Worm (Caenorhabditis elegans): ENCODE results near the gene mpk-1.

mpk-1 gene

DNA sequence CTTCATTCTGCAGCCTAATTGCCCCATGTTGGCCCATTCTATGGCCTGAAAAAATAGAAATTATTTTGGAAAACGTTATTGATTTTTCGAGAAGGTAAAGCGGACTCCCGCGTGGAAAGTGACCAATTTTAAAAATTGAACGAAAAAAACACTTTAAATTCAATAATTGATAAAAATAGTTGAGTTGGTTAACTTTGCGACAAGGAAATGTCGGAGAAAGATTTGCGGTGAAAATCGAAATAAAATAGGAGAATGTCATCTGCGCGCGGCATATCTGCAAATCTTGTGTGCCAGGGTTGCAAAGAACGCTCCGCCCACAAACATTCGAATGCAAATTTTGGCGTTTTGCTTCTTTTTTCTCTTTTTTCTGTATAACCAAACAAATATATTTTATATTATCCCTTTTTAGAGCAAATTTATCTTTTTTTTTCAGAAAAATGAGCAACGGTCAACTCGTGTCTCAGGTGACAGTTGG is 57.0 kb downstream of the mpk-1 start, which contains the start of the genes rnf-121 and C16C10.4:
Gene rnf-121 (minus strand): TSS at position 51 of the 475 bp plus-strand sequence.
Gene C16C10.4 (plus strand): TSS at position 434 of the 475 bp plus-strand sequence.
- TF ChIP-seq Y5F2A.4 (GFP tag; optimal IDR thresholded peaks at IDR 0.05) (peak; percentile 43), nhr-6 (tag; optimal IDR thresholded peaks at IDR 0.05) (peak; percentile 67), pha-4 (GFP tag; IDR thresholded peaks at IDR 0.05) (peak; percentile 50; the same call in 1 of the 2 replicates), pha-4 (tag; optimal IDR thresholded peaks at IDR 0.05) (no peak), egl-43 (GFP tag; IDR thresholded peaks at IDR 0.05) (no peak), Y75B8A.6 (GFP tag; IDR thresholded peaks at IDR 0.05) (no peak), ceh-82 (tag; optimal IDR thresholded peaks at IDR 0.05) (no peak), nhr-25 (tag; optimal IDR thresholded peaks at IDR 0.05; ENCODE audit: borderline replicate concordance, insufficient read depth) (no peak), mep-1 (tag; optimal IDR thresholded peaks at IDR 0.05) (peak; percentile 66), dve-1 (tag; optimal IDR thresholded peaks at IDR 0.05; ENCODE audit: insufficient read depth) (peak; percentile 29), nhr-48 (tag; optimal IDR thresholded peaks at IDR 0.05) (peak; percentile 30), tra-1 (GFP tag; IDR thresholded peaks at IDR 0.05) (no peak), Y48G9A.11 (GFP tag; IDR thresholded peaks at IDR 0.05) (peak; percentile 63; the same call in 1 of the 2 replicates), nhr-42 (GFP tag; IDR thresholded peaks at IDR 0.05) (no peak), R02D3.7 (tag; optimal IDR thresholded peaks at IDR 0.05) (no peak), dmd-8 (GFP tag; IDR thresholded peaks at IDR 0.05) (no peak), lin-13 (GFP tag; optimal IDR thresholded peaks at IDR 0.05) (no peak), dmd-9 (GFP tag; IDR thresholded peaks at IDR 0.05) (no peak), set-16 (GFP tag; IDR thresholded peaks at IDR 0.05) (no peak), aha-1 (tag) (peak; percentile 45), spr-3 (GFP tag; optimal IDR thresholded peaks at IDR 0.05) (no peak), unc-39 (tag; optimal IDR thresholded peaks at IDR 0.05) (no peak), daf-19 (GFP tag; conservative IDR thresholded peaks at IDR 0.05) (0 out of 2 replicates have a peak, but pooled peaks have one; percentile 54), hlh-11 (tag; optimal IDR thresholded peaks at IDR 0.05) (no peak), lin-29 (GFP tag; IDR thresholded peaks at IDR 0.05) (no peak), nhr-41 (GFP tag; IDR thresholded peaks at IDR 0.05) (no peak), hif-1 (tag; optimal IDR thresholded peaks at IDR 0.05) (peak in 1 of 2 experiments; percentile 36), hmg-1.1 (GFP tag; IDR thresholded peaks at IDR 0.05) (peak; percentile 63), ceh-28 (tag; optimal IDR thresholded peaks at IDR 0.05) (peak; percentile 4), gei-8 (GFP tag; optimal IDR thresholded peaks at IDR 0.05) (no peak), rbr-2 (tag; optimal IDR thresholded peaks at IDR 0.05) (peak; percentile 54), zip-2 (tag; optimal IDR thresholded peaks at IDR 0.05) (peak; percentile 23), daf-8 (GFP tag; IDR thresholded peaks at IDR 0.05) (no peak), duxl-1 (tag; optimal IDR thresholded peaks at IDR 0.05; ENCODE audit: poor library complexity) (peak; percentile 82), snpc-1.2 (GFP tag; IDR thresholded peaks at IDR 0.05) (peak; percentile 46; the same call in 1 of the 2 replicates), T20F7.1 (GFP tag; optimal IDR thresholded peaks at IDR 0.05) (no peak), Y105C5A.15 (GFP tag; IDR thresholded peaks at IDR 0.05) (no peak), nhr-102 (tag; optimal IDR thresholded peaks at IDR 0.05) (peak; percentile 67), daf-12 (tag; optimal IDR thresholded peaks at IDR 0.05) (no peak), aly-2 (tag; optimal IDR thresholded peaks at IDR 0.05) (no peak), ces-1 (GFP tag; optimal IDR thresholded peaks at IDR 0.05) (no peak), daf-16 (GFP tag; optimal IDR thresholded peaks at IDR 0.05) (peak in 1 of 2 experiments; percentile 70), daf-16 (tag; optimal IDR thresholded peaks at IDR 0.05) (no peak), F10B5.3 (tag; optimal IDR thresholded peaks at IDR 0.05) (peak; percentile 37), F49E8.2 (tag; optimal IDR thresholded peaks at IDR 0.05; ENCODE audit: borderline replicate concordance) (peak; percentile 29), vab-7 (GFP tag; IDR thresholded peaks at IDR 0.05) (peak; percentile 40; the same call in 1 of the 2 replicates), dpl-1 (GFP tag; optimal IDR thresholded peaks at IDR 0.05) (peak; percentile 71), mdt-29 (GFP tag; IDR thresholded peaks at IDR 0.05) (no peak), ceh-20 (GFP tag; IDR thresholded peaks at IDR 0.05) (no peak), ama-1 (optimal IDR thresholded peaks at IDR 0.05) (peak; percentile 9), unc-130 (GFP tag; optimal IDR thresholded peaks at IDR 0.05) (peak; percentile 82)
